Fruit fly (Drosophila melanogaster) whole organism, wandering third instar larva: Measurements from ENCODE around the gene COX6B.

Source experiments
- Abd-B ChIP-seq: fragments of >200 bp; optimal IDR thresholded peaks from 2 replicates; lab custom pipeline; 2017; ENCODE audit warnings: missing biosample characterization, missing genetic modification characterization
- CG32264 ChIP-seq: fragments of 200-800 bp; sonication (Bioruptor generic); optimal IDR thresholded peaks from 2 replicates; lab custom pipeline; 2016; ENCODE audit warnings: missing biosample characterization, missing genetic modification characterization
- Dfd ChIP-seq: fragments of >200 bp; optimal IDR thresholded peaks from 2 replicates; lab custom pipeline; 2017; ENCODE audit warnings: missing biosample characterization, missing genetic modification characterization
- Dif ChIP-seq: fragments of 200-275, 200-300 bp; sonication (Bioruptor generic); optimal IDR thresholded peaks from 2 replicates; lab custom pipeline; 2018; ENCODE audit warnings: missing biosample characterization, missing genetic modification characterization; ENCODE audit not compliant: partially characterized antibody
- HLH106 ChIP-seq: fragments of 200-800 bp; optimal IDR thresholded peaks from 3 replicates; lab custom pipeline; 2019; ENCODE audit warnings: missing biosample characterization, mild to moderate bottlenecking, missing genetic modification characterization, moderate library complexity
- Hr78 ChIP-seq: fragments of >200 bp; optimal IDR thresholded peaks from 2 replicates; lab custom pipeline; 2017; ENCODE audit warnings: missing biosample characterization, missing genetic modification characterization
- Hr83 ChIP-seq: fragments of 200-300 bp; sonication (Bioruptor generic); optimal IDR thresholded peaks from 2 replicates; lab custom pipeline; 2016; ENCODE audit warnings: missing biosample characterization, mild to moderate bottlenecking, missing genetic modification characterization, moderate library complexity; ENCODE audit not compliant: poor library complexity, severe bottlenecking
- Jra ChIP-seq: sonication (Bioruptor generic); optimal IDR thresholded peaks from 2 replicates; lab custom pipeline; 2016; ENCODE audit warnings: missing biosample characterization, missing genetic modification characterization
- Mio ChIP-seq: sonication (Bioruptor generic); optimal IDR thresholded peaks from 2 replicates; lab custom pipeline; 2016; ENCODE audit warnings: missing biosample characterization, missing genetic modification characterization
- Myc ChIP-seq: fragments of >200 bp; optimal IDR thresholded peaks from 2 replicates; lab custom pipeline; 2017
- N ChIP-seq: fragments of >200 bp; optimal IDR thresholded peaks from 2 replicates; lab custom pipeline; 2018; ENCODE audit warnings: missing biosample characterization, missing external identifiers, missing genetic modification characterization
- OdsH ChIP-seq: fragments of 200-800 bp; sonication (Bioruptor generic); optimal IDR thresholded peaks from 2 replicates; lab custom pipeline; 2016; ENCODE audit warnings: missing biosample characterization, mild to moderate bottlenecking, missing genetic modification characterization
- Rel ChIP-seq, 2 experiments: fragments of 200-800 bp; sonication (Bioruptor generic) in 1 of 2; optimal IDR thresholded peaks; 2 replicates in 1 of 2; 3 replicates in 1 of 2; lab custom pipeline; 2016 to 2019; ENCODE audit warnings: mild to moderate bottlenecking in 2 of 2, missing biosample characterization in 2 of 2, missing genetic modification characterization in 2 of 2, moderate library complexity in 1 of 2
- Sp1 ChIP-seq: fragments of 200-800 bp; sonication (Bioruptor generic); optimal IDR thresholded peaks from 3 replicates; lab custom pipeline; 2019; ENCODE audit warnings: missing biosample characterization, mild to moderate bottlenecking, missing genetic modification characterization, moderate library complexity
- br ChIP-seq: fragments of 200-800 bp; sonication (Bioruptor generic); optimal IDR thresholded peaks from 2 replicates; lab custom pipeline; 2016; ENCODE audit warnings: missing biosample characterization, missing genetic modification characterization
- brk ChIP-seq: fragments of 200-800 bp; sonication (Bioruptor generic); optimal IDR thresholded peaks from 2 replicates; lab custom pipeline; 2016; ENCODE audit warnings: missing biosample characterization, mild to moderate bottlenecking, missing genetic modification characterization
- dmrt93B ChIP-seq: fragments of 200-800 bp; sonication (Bioruptor generic); optimal IDR thresholded peaks from 2 replicates; lab custom pipeline; 2018; ENCODE audit warnings: missing biosample characterization, mild to moderate bottlenecking, missing genetic modification characterization
- dsf ChIP-seq: sonication (Bioruptor generic); optimal IDR thresholded peaks from 2 replicates; lab custom pipeline; 2016; ENCODE audit warnings: missing biosample characterization, missing genetic modification characterization, borderline replicate concordance
- ey ChIP-seq: fragments of 200-800 bp; sonication (Bioruptor generic); optimal IDR thresholded peaks from 2 replicates; lab custom pipeline; 2016; ENCODE audit warnings: missing biosample characterization, missing genetic modification characterization
- foxo ChIP-seq, 2 experiments: fragments of 200-800 bp; sonication (Bioruptor generic); optimal IDR thresholded peaks; 2 replicates in 1 of 2; 3 replicates in 1 of 2; lab custom pipeline; 2016 to 2017; ENCODE audit warnings: missing biosample characterization in 2 of 2, missing genetic modification characterization in 2 of 2
- fru ChIP-seq: fragments of 200-800 bp; sonication (Bioruptor generic); optimal IDR thresholded peaks from 3 replicates; lab custom pipeline; 2016; ENCODE audit warnings: missing biosample characterization, mild to moderate bottlenecking, missing genetic modification characterization
- h ChIP-seq: fragments of 200-800 bp; sonication (Bioruptor generic); optimal IDR thresholded peaks from 3 replicates; lab custom pipeline; 2016; ENCODE audit warnings: missing biosample characterization, mild to moderate bottlenecking, missing genetic modification characterization
- jim ChIP-seq: fragments of 175-275, 200-325 bp; sonication (Bioruptor generic); optimal IDR thresholded peaks from 2 replicates; lab custom pipeline; 2016; ENCODE audit warnings: missing biosample characterization, mild to moderate bottlenecking, missing genetic modification characterization
- lola ChIP-seq: fragments of >200 bp; optimal IDR thresholded peaks from 2 replicates; lab custom pipeline; 2017; ENCODE audit warnings: missing biosample characterization, missing genetic modification characterization
- pan ChIP-seq: fragments of >200 bp; optimal IDR thresholded peaks from 2 replicates; lab custom pipeline; 2017
- psq ChIP-seq: fragments of 200-800 bp; sonication (Bioruptor generic); optimal IDR thresholded peaks from 3 replicates; lab custom pipeline; 2017; ENCODE audit warnings: missing biosample characterization, mild to moderate bottlenecking, missing genetic modification characterization, moderate library complexity
- rgr ChIP-seq: fragments of 200-800 bp; sonication (Bioruptor generic); optimal IDR thresholded peaks from 3 replicates; lab custom pipeline; 2016; ENCODE audit warnings: missing biosample characterization, mild to moderate bottlenecking, missing genetic modification characterization
- sv ChIP-seq: fragments of 200-800 bp; sonication (Bioruptor generic); optimal IDR thresholded peaks from 3 replicates; lab custom pipeline; 2016; ENCODE audit warnings: missing biosample characterization, missing genetic modification characterization
- tai ChIP-seq: sonication (Bioruptor generic); optimal IDR thresholded peaks from 2 replicates; lab custom pipeline; 2016; ENCODE audit warnings: missing biosample characterization, missing genetic modification characterization
- usp ChIP-seq: fragments of >200 bp; optimal IDR thresholded peaks from 2 replicates; lab custom pipeline; 2017; ENCODE audit warnings: missing biosample characterization, missing genetic modification characterization
- woc ChIP-seq: sonication (Bioruptor generic); optimal IDR thresholded peaks from 2 replicates; lab custom pipeline; 2016; ENCODE audit warnings: missing biosample characterization, mild to moderate bottlenecking, missing genetic modification characterization

Gene COX6B

dm6 chrX:19752344-19752743 lies 8.2 kb upstream of the COX6B start:
- no peak for TF ChIP-seq foxo (GFP tag; optimal IDR thresholded peaks at IDR 0.05; lab: Kevin White, UChicago)
- no peak for TF ChIP-seq Myc (lab: Kevin White, UChicago)
- no peak for TF ChIP-seq Hr78 (GFP tag; lab: Kevin White, UChicago)
- no peak for TF ChIP-seq lola
- no peak for TF ChIP-seq Rel (GFP tag; optimal IDR thresholded peaks at IDR 0.05; lab: Kevin White, UChicago)
- TF ChIP-seq Rel (tag; optimal IDR thresholded peaks at IDR 0.05; lab: Kevin White, UChicago) = no peak
- no peak for TF ChIP-seq Mio (GFP tag; lab: Kevin White, UChicago)
- no peak for TF ChIP-seq rgr (GFP tag; lab: Kevin White, UChicago)
- TF ChIP-seq pan = no peak
- no peak for TF ChIP-seq Dfd
- TF ChIP-seq tai (GFP tag; lab: Kevin White, UChicago) = no peak
- TF ChIP-seq Dif (GFP tag; lab: Kevin White, UChicago) = no peak
- no peak for TF ChIP-seq sv (GFP tag; lab: Kevin White, UChicago)
- no peak for TF ChIP-seq CG32264 (GFP tag; lab: Kevin White, UChicago)
- no peak for TF ChIP-seq brk (GFP tag; lab: Kevin White, UChicago)
- no peak for TF ChIP-seq psq (GFP tag; lab: Kevin White, UChicago)

dm6 chrX:19750626-19751149 lies 6.6 kb upstream of the COX6B start, which contains the start of gene Abcd3:
TSS of gene Abcd3 (plus strand) at chrX:19750770.
- no peak for TF ChIP-seq tai (GFP tag; lab: Kevin White, UChicago)
- TF ChIP-seq fru (GFP tag; lab: Kevin White, UChicago) = peak; percentile 34
- peak; percentile 7 for TF ChIP-seq psq (GFP tag; lab: Kevin White, UChicago)
- no peak for TF ChIP-seq usp (GFP tag; lab: Kevin White, UChicago)
- peak; percentile 9 for TF ChIP-seq HLH106 (tag; lab: Kevin White, UChicago)
- peak; percentile 28 for TF ChIP-seq h
- no peak for TF ChIP-seq Abd-B (GFP tag; lab: Kevin White, UChicago)
- no peak for TF ChIP-seq Mio (GFP tag; lab: Kevin White, UChicago)
- no peak for TF ChIP-seq Rel (GFP tag; optimal IDR thresholded peaks at IDR 0.05; lab: Kevin White, UChicago)
- TF ChIP-seq Rel (tag; optimal IDR thresholded peaks at IDR 0.05; lab: Kevin White, UChicago) = peak; percentile 15
- TF ChIP-seq Jra (GFP tag; lab: Kevin White, UChicago) = no peak
- peak; percentile 9 for TF ChIP-seq woc (GFP tag; lab: Kevin White, UChicago)
- TF ChIP-seq Myc (lab: Kevin White, UChicago) = peak; percentile 88
- TF ChIP-seq jim (GFP tag; lab: Kevin White, UChicago) = no peak
- no peak for TF ChIP-seq pan
- no peak for TF ChIP-seq lola
- no peak for TF ChIP-seq ey (GFP tag; lab: Kevin White, UChicago)
- TF ChIP-seq Hr83 (GFP tag; lab: Kevin White, UChicago) = no peak
- peak; percentile 22 for TF ChIP-seq OdsH (GFP tag; lab: Kevin White, UChicago)
- peak; percentile 0 for TF ChIP-seq rgr (GFP tag; lab: Kevin White, UChicago)
- peak; percentile 47 for TF ChIP-seq Sp1 (GFP tag; lab: Kevin White, UChicago)
- TF ChIP-seq Dif (GFP tag; lab: Kevin White, UChicago) = no peak
- peak; percentile 27 for TF ChIP-seq br (GFP tag; lab: Kevin White, UChicago)
- no peak for TF ChIP-seq sv (GFP tag; lab: Kevin White, UChicago)

DNA sequence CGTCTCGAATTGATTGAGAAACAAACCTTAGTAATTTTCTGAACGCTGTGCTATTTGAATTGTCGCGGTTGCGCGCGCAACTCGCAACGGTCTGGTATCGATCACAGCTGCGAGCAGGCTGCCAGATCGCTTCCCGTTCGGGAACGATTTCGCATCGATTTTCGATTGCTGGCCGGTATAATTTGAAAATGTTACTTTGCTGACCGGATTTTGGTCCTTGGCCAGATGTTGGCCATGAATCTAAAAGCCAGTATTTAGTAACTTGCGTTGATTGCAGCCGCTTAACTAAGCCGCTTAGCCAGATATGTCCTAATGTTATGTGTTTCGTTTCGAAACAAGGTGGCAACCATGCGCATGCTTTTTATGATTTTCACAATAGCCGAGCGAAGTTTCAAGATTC lies 4.4 kb upstream of the COX6B start:
- TF ChIP-seq foxo (GFP tag; optimal IDR thresholded peaks at IDR 0.05; lab: Kevin White, UChicago) (peak in 1 of 2 experiments; percentile 31), CG32264 (GFP tag; lab: Kevin White, UChicago) (no peak), Abd-B (GFP tag; lab: Kevin White, UChicago) (no peak)
- TF ChIP-seq, all 38 proteins: peak for 1

dm6 chrX:19748014-19748413 lies 3.9 kb upstream of the COX6B start, which contains the start of gene Alr:
TSS of gene Alr (plus strand) at chrX:19748314.
- no peak for TF ChIP-seq N (GFP tag; lab: Kevin White, UChicago)
- no peak for TF ChIP-seq dmrt93B (GFP tag; lab: Kevin White, UChicago)
- no peak for TF ChIP-seq HLH106 (tag; lab: Kevin White, UChicago)
- TF ChIP-seq jim (GFP tag; lab: Kevin White, UChicago) = no peak
- no peak for TF ChIP-seq dsf
- TF ChIP-seq, all 38 proteins: peak for 0
